Worm (Caenorhabditis elegans) whole organism, early embryonic: ENCODE measurements around the gene rab-6.1.
A peak's percentile ranks its signal among the peaks of the same experiment; 100 is the strongest.

Experiments used
- aly-1 ChIP-seq: sonication (generic microtip); optimal IDR thresholded peaks from 2 replicates; lab custom pipeline; 2016; ENCODE audit warnings: missing genetic modification characterization, missing compliant biosample characterization
- ama-1 ChIP-seq: fragments of 150-350 bp; optimal IDR thresholded peaks from 2 replicates; lab custom pipeline; 2014
- ceh-13 ChIP-seq: fragments of 200-800 bp; sonication (Bioruptor generic); optimal IDR thresholded peaks from 2 replicates; lab custom pipeline; 2018; ENCODE audit warnings: mild to moderate bottlenecking, missing genetic modification characterization, missing compliant biosample characterization
- ets-7 ChIP-seq: sonication (generic microtip); optimal IDR thresholded peaks from 2 replicates; lab custom pipeline; 2016; ENCODE audit warnings: missing genotype, missing genetic modification characterization, missing compliant biosample characterization
- flt-1 ChIP-seq: fragments of 200-800 bp; sonication (Bioruptor generic); IDR thresholded peaks from 2 replicates; pipeline ENCODE4 v1.3.6; 2022; ENCODE audit warnings: missing genetic modification characterization, missing compliant biosample characterization
- hmbx-1 ChIP-seq: sonication (generic microtip); optimal IDR thresholded peaks from 2 replicates; lab custom pipeline; 2016; ENCODE audit warnings: mild to moderate bottlenecking, missing genetic modification characterization, missing compliant biosample characterization
- hmg-4 ChIP-seq: fragments of 200-800 bp; sonication (Bioruptor generic); optimal IDR thresholded peaks from 2 replicates; lab custom pipeline; 2018; ENCODE audit warnings: mild to moderate bottlenecking, missing genetic modification characterization, missing compliant biosample characterization
- hnd-1 ChIP-seq: sonication (generic microtip); optimal IDR thresholded peaks from 2 replicates; lab custom pipeline; 2016; ENCODE audit warnings: missing genetic modification characterization, missing compliant biosample characterization
- pes-1 ChIP-seq: fragments of 200-800 bp; sonication (Bioruptor generic); IDR thresholded peaks from 2 replicates; pipeline ENCODE4 v1.3.6; 2022; ENCODE audit warnings: missing genetic modification reagents, missing genetic modification characterization, missing compliant biosample characterization
- scrt-1 ChIP-seq: fragments of 200-800 bp; sonication (Bioruptor generic); IDR thresholded peaks from 2 replicates; pipeline ENCODE4 v1.3.6; 2022; ENCODE audit warnings: missing genetic modification characterization, missing compliant biosample characterization
- sea-1 ChIP-seq: fragments of 200-800 bp; sonication (Bioruptor generic); conservative IDR thresholded peaks from 2 replicates; pipeline ENCODE4 v1.3.6; 2022; ENCODE audit warnings: missing genetic modification characterization, missing compliant biosample characterization
- tbx-11 ChIP-seq: fragments of 200-800 bp; sonication (Bioruptor generic); IDR thresholded peaks from 2 replicates; pipeline ENCODE4 v1.3.6; 2022; ENCODE audit warnings: missing genetic modification characterization, missing compliant biosample characterization
- tra-4 ChIP-seq: sonication (generic microtip); optimal IDR thresholded peaks from 2 replicates; lab custom pipeline; 2017; ENCODE audit warnings: missing genetic modification characterization, missing compliant biosample characterization

DNA sequence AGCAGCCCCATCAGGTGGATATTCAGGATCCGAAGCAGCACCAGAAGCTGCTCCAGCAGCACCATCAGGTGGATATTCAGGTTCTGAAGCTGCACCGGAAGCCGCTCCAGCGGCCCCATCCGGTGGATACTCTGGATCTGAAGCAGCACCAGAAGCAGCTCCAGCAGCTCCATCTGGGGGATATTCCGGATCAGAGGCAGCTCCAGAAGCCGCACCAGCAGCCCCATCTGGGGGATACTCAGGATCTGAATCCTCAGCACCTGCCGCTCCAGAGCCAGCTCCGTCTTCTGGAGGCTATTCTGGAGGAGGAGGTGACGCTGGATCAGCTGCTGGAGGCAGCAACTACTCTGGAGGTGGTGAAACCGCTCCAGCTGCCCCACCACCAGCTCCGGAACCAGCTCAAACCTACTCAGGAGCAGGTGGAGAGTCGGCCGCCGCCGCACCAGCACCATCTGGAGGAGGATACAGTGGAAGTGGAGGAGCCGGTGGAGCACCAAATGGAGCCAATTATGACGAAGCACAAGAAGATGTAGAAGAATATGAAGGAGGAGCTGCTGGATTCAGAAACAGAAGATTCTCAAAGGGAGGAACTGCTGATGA, 41.0 kb downstream of the rab-6.1 start:
- TF ChIP-seq ama-1 (lab: Kevin White, UChicago) (no peak), flt-1 (GFP tag; lab: Robert Waterston, UW) (no peak), hmg-4 (GFP tag; lab: Kevin White, UChicago) (no peak), hmbx-1 (no peak), tra-4 (no peak), tbx-11 (no peak), ets-7 (no peak), pes-1 (GFP tag; lab: Robert Waterston, UW) (no peak), hnd-1 (no peak), sea-1 (GFP tag; lab: Robert Waterston, UW) (no peak), aly-1 (tag; lab: Kevin White, UChicago) (peak; percentile 16), ceh-13 (GFP tag; lab: Kevin White, UChicago) (no peak), scrt-1 (GFP tag; lab: Robert Waterston, UW) (no peak)
